Worm (Caenorhabditis elegans): Measurements from ENCODE around the gene T04C10.3.

Gene T04C10.3

DNA sequence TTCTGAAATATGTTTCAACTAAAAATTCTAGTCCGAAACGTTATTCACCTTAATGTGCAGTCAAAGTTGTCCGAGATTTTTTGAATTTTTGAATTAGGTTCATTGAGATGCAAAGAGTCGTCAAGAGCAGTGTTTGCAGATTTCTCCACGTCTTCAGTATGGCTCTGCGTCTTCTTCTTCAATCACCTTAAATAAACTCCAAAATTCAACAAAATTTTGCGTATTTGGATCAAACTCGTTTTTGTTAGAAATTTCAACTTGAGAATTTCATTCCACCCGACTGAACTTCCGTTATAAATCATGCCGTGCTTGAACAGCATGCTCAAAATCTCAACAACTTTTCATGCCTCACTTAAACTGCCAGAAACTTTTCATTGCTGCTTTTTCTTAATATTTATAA is at the start of gene T04C10.3:
T04C10.3 (plus strand) TSS at position 301 of the 400 bp plus-strand sequence.
- TF ChIP-seq nhr-12 (tag; optimal IDR thresholded peaks at IDR 0.05) (no peak), alr-1 (tag; optimal IDR thresholded peaks at IDR 0.05; ENCODE audit: borderline replicate concordance) (no peak), mef-2 (tag; optimal IDR thresholded peaks at IDR 0.05) (no peak), C16A3.4 (tag; optimal IDR thresholded peaks at IDR 0.05) (no peak), ceh-90 (tag; optimal IDR thresholded peaks at IDR 0.05) (no peak), skn-1 (tag; optimal IDR thresholded peaks at IDR 0.05) (no peak), lin-14 (GFP tag; optimal IDR thresholded peaks at IDR 0.05) (no peak), fkh-10 (GFP tag; optimal IDR thresholded peaks at IDR 0.05) (no peak), nhr-84 (tag; optimal IDR thresholded peaks at IDR 0.05) (no peak), snu-23 (GFP tag; optimal IDR thresholded peaks at IDR 0.05) (no peak), lin-39 (tag; optimal IDR thresholded peaks at IDR 0.05) (no peak), mab-9 (GFP tag; IDR thresholded peaks at IDR 0.05) (no peak)

DNA sequence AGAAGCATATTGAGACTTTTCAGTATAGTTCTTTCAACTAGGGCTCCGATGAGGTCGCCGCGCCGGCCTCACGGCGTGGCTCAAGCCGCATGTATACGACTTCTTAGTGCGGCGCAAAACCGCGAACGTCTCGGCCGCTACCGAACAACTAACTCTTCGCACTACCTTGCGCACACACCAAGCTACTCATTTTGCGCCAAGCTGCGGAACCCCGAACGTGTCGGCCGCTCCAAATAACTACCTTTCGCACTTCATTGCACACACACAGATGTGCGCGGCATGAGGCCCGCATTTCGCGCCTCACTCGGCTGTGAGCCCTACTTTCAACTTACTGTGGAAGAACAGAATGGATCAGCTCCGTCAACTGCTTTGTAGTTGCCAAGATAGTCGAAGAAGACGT is 44.3 kb upstream of the T04C10.3 start:
- TF ChIP-seq pax-3 (tag; optimal IDR thresholded peaks at IDR 0.05) (no peak), nhr-19 (GFP tag; conservative IDR thresholded peaks at IDR 0.05) (no peak), ceh-90 (tag; optimal IDR thresholded peaks at IDR 0.05) (no peak), nhr-84 (tag; optimal IDR thresholded peaks at IDR 0.05) (no peak), sup-37 (GFP tag; optimal IDR thresholded peaks at IDR 0.05) (no peak), ceh-82 (tag; optimal IDR thresholded peaks at IDR 0.05) (no peak), C16A3.4 (tag; optimal IDR thresholded peaks at IDR 0.05) (no peak), xbp-1 (tag; optimal IDR thresholded peaks at IDR 0.05) (no peak), zip-4 (GFP tag; optimal IDR thresholded peaks at IDR 0.05) (no peak), nhr-20 (tag; optimal IDR thresholded peaks at IDR 0.05) (no peak), pag-3 (tag; optimal IDR thresholded peaks at IDR 0.05; ENCODE audit: borderline replicate concordance, insufficient read depth) (no peak), F16B12.6 (tag; optimal IDR thresholded peaks at IDR 0.05) (no peak), snpc-4 (tag; optimal IDR thresholded peaks at IDR 0.05) (no peak), lin-35 (GFP tag; optimal IDR thresholded peaks at IDR 0.05) (no peak), irx-1 (tag; optimal IDR thresholded peaks at IDR 0.05) (no peak), ces-1 (GFP tag; optimal IDR thresholded peaks at IDR 0.05) (no peak), pqm-1 (tag; optimal IDR thresholded peaks at IDR 0.05) (no peak), nhr-76 (tag; optimal IDR thresholded peaks at IDR 0.05) (no peak), unc-62 (GFP tag; optimal IDR thresholded peaks at IDR 0.05) (no peak)

DNA sequence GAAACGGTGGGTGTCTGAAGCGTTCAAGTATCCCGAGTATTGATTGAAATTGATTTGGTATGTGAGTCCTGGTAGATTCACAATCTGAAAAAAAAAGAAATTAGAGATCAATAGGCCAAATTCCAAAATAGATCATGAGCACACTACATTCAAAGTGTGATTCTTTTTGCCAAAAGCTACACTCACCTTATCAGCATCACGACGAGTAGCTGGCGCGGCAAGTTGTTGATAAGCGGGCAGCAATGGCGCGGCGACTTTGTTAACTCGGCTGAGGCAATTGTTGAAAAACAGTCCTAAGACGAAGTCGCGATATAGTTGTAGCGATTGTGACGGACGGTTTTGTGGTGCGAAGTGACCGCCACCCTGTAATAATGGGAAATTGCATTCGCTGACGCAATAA is 43.2 kb upstream of the T04C10.3 start:
- TF ChIP-seq egl-27 (tag; optimal IDR thresholded peaks at IDR 0.05), result no peak
- TF ChIP-seq pax-3 (tag; optimal IDR thresholded peaks at IDR 0.05), result no peak
- peak; percentile 66 for TF ChIP-seq elt-2 (tag; optimal IDR thresholded peaks at IDR 0.05)
- TF ChIP-seq lin-15B (tag; optimal IDR thresholded peaks at IDR 0.05), result no peak
- TF ChIP-seq unc-30 (tag; optimal IDR thresholded peaks at IDR 0.05), result no peak
- TF ChIP-seq blmp-1 (tag; optimal IDR thresholded peaks at IDR 0.05), result no peak
- TF ChIP-seq snu-23 (GFP tag; optimal IDR thresholded peaks at IDR 0.05), result no peak
- TF ChIP-seq fos-1 (tag; optimal IDR thresholded peaks at IDR 0.05), result no peak

DNA sequence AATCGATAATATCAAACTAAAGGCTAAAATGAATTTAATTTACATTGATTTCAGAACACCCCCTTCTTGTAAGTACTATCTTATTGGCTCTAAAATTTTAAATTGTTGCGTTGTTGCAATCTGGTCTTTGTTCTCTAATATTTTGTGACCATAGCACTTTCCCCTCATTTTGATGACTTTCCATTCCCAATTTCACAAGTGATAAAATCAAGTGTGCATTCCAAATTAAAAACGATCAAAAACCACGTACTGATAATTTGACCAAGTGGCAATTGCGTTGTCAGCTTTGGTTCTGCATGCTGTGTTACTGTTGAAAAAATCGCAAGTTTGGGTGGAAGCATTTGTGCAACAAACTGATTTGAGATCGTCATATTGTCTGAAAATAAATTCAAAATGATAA is 41.8 kb upstream of the T04C10.3 start:
- TF ChIP-seq elt-2 (tag; optimal IDR thresholded peaks at IDR 0.05) (peak; percentile 16), elt-3 (tag; optimal IDR thresholded peaks at IDR 0.05) (no peak), nhr-12 (tag; optimal IDR thresholded peaks at IDR 0.05) (no peak), xbp-1 (tag; optimal IDR thresholded peaks at IDR 0.05) (no peak), ceh-63 (GFP tag; optimal IDR thresholded peaks at IDR 0.05) (no peak)

DNA sequence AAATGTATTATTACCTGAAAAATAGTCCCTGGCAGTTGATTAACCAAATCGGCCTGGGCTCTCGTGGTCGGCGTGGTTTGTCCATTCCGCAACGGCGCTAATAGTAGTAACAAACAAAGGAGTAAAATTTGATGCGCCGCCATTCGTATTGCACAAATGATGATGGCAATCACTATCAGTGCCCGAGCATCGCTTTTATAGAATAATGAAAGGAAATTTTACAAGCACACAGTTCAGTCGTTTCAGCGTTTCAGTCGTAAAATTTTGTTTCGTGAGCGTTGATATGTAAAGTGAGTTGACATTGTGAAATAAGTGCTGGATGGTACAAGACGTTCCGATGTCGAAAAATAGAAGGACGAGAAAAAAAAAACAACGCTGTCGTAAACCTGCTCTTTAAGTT is 40.5 kb upstream of the T04C10.3 start, which contains the start of gene Y16B4A.2:
Y16B4A.2 (minus strand) TSS at position 170 of the 400 bp plus-strand sequence.
- TF ChIP-seq tbx-2 (tag; optimal IDR thresholded peaks at IDR 0.05) (no peak), elt-2 (tag; optimal IDR thresholded peaks at IDR 0.05) (peak; percentile 8), hlh-4 (tag; optimal IDR thresholded peaks at IDR 0.05) (no peak), efl-1 (optimal IDR thresholded peaks at IDR 0.05) (no peak), efl-1 (GFP tag; optimal IDR thresholded peaks at IDR 0.05 in 1 of 2) (no peak), rnt-1 (tag; optimal IDR thresholded peaks at IDR 0.05) (no peak)
